Fruit fly (Drosophila melanogaster) whole organism, embryonic: ENCODE measurements around the gene EMC3.

ENCODE experiments used
- ATbp ChIP-seq: fragments of 200-800 bp; sonication (Bioruptor generic); optimal IDR thresholded peaks from 2 replicates; lab custom pipeline; 2017; ENCODE audit warnings: missing biosample characterization, mild to moderate bottlenecking, missing genetic modification characterization, missing genetic modification reagents
- Atf-2 ChIP-seq: fragments of 200-800 bp; sonication (Bioruptor generic); optimal IDR thresholded peaks from 2 replicates; lab custom pipeline; 2016; ENCODE audit warnings: missing biosample characterization, missing genetic modification characterization
- BEAF-32 ChIP-seq: fragments of 200-800 bp; sonication (Bioruptor generic); optimal IDR thresholded peaks from 3 replicates; lab custom pipeline; 2017; ENCODE audit warnings: missing biosample characterization, missing genetic modification characterization, mild to moderate bottlenecking, moderate library complexity, missing genetic modification reagents
- CG11723 ChIP-seq: fragments of 200-800 bp; sonication (Bioruptor generic); optimal IDR thresholded peaks from 2 replicates; lab custom pipeline; 2017; ENCODE audit warnings: missing biosample characterization, mild to moderate bottlenecking, missing genetic modification characterization
- CG14441 ChIP-seq: fragments of 200-800 bp; sonication (Bioruptor generic); IDR thresholded peaks from 2 replicates; pipeline ENCODE4 v1.3.6; 2022; ENCODE audit warnings: missing biosample characterization, missing genetic modification characterization
- CG14860 ChIP-seq: fragments of 200-800 bp; sonication (Bioruptor generic); IDR thresholded peaks from 3 replicates; pipeline ENCODE4 v1.3.6; 2022; ENCODE audit warnings: missing biosample characterization, missing genetic modification characterization; ENCODE audit not compliant: partially characterized antibody
- CG15696 ChIP-seq: fragments of 200-800 bp; sonication (Bioruptor generic); optimal IDR thresholded peaks from 2 replicates; lab custom pipeline; 2019; ENCODE audit warnings: missing biosample characterization, mild to moderate bottlenecking, missing genetic modification characterization, moderate library complexity
- CG17328 ChIP-seq: fragments of 200-800 bp; sonication (Bioruptor generic); IDR thresholded peaks from 2 replicates; pipeline ENCODE4 v1.3.6; 2022; ENCODE audit warnings: missing biosample characterization, missing genetic modification characterization
- CG2129 ChIP-seq: fragments of 200-800 bp; sonication (Bioruptor generic); IDR thresholded peaks from 2 replicates; pipeline ENCODE4 v1.3.6; 2022; ENCODE audit warnings: missing biosample characterization, missing genetic modification characterization; ENCODE audit not compliant: partially characterized antibody
- CG31224 ChIP-seq: fragments of 200-800 bp; sonication (Bioruptor generic); IDR thresholded peaks from 2 replicates; pipeline ENCODE4 v1.3.6; 2022; ENCODE audit warnings: missing biosample characterization, missing genetic modification characterization
- CG3407 ChIP-seq: fragments of 200-800 bp; sonication (Bioruptor generic); optimal IDR thresholded peaks from 2 replicates; lab custom pipeline; 2018; ENCODE audit warnings: missing biosample characterization, mild to moderate bottlenecking, missing genetic modification characterization
- CG4282 ChIP-seq: fragments of 200-800 bp; sonication (Bioruptor generic); optimal IDR thresholded peaks from 2 replicates; lab custom pipeline; 2016; ENCODE audit warnings: missing biosample characterization, missing genetic modification characterization
- CG6175 ChIP-seq: fragments of 200-800 bp; sonication (Bioruptor generic); IDR thresholded peaks from 3 replicates; pipeline ENCODE4 v1.3.6; 2022; ENCODE audit warnings: missing biosample characterization, missing genetic modification characterization
- CG7271 ChIP-seq: fragments of 200-800 bp; sonication (Bioruptor generic); optimal IDR thresholded peaks from 2 replicates; lab custom pipeline; 2018; ENCODE audit warnings: missing biosample characterization, mild to moderate bottlenecking, missing genetic modification characterization, moderate library complexity
- CG7372 ChIP-seq: fragments of 200-800 bp; sonication (Bioruptor generic); IDR thresholded peaks from 2 replicates; pipeline ENCODE4 v1.3.6; 2022; ENCODE audit warnings: missing biosample characterization, missing genetic modification characterization
- CG8478 ChIP-seq: fragments of >200 bp; optimal IDR thresholded peaks from 2 replicates; lab custom pipeline; 2018
- CkIIα-i1 ChIP-seq: fragments of 200-800 bp; sonication (Bioruptor generic); IDR thresholded peaks from 2 replicates; pipeline ENCODE4 v1.3.6; 2022; ENCODE audit warnings: missing biosample characterization, missing genetic modification characterization
- D19A ChIP-seq: fragments of 200-800 bp; optimal IDR thresholded peaks from 3 replicates; lab custom pipeline; 2019; ENCODE audit warnings: missing biosample characterization, mild to moderate bottlenecking, missing genetic modification characterization, moderate library complexity
- D19B ChIP-seq: fragments of 200-800 bp; sonication (Bioruptor generic); optimal IDR thresholded peaks from 2 replicates; lab custom pipeline; 2017; ENCODE audit warnings: missing biosample characterization, mild to moderate bottlenecking, missing genetic modification characterization
- Dp ChIP-seq: fragments of 200-800 bp; sonication (Bioruptor generic); optimal IDR thresholded peaks from 2 replicates; lab custom pipeline; 2018; ENCODE audit warnings: missing biosample characterization, mild to moderate bottlenecking, missing genetic modification characterization, moderate library complexity
- Fer2 ChIP-seq: fragments of 200-800 bp; sonication (Bioruptor generic); optimal IDR thresholded peaks from 2 replicates; lab custom pipeline; 2018; ENCODE audit warnings: missing biosample characterization, mild to moderate bottlenecking, missing genetic modification characterization, moderate library complexity
- HLH4C ChIP-seq: fragments of 200-800 bp; sonication (Bioruptor generic); IDR thresholded peaks from 3 replicates; pipeline ENCODE4 v1.3.6; 2022; ENCODE audit warnings: missing biosample characterization, missing genetic modification characterization; ENCODE audit not compliant: partially characterized antibody
- MTF-1 ChIP-seq: fragments of 200-800 bp; sonication (Bioruptor generic); optimal IDR thresholded peaks from 2 replicates; lab custom pipeline; 2018; ENCODE audit warnings: missing biosample characterization, mild to moderate bottlenecking, missing genetic modification characterization, borderline replicate concordance
- Mes4 ChIP-seq: fragments of 200-800 bp; sonication (Bioruptor generic); optimal IDR thresholded peaks from 2 replicates; lab custom pipeline; 2016; ENCODE audit warnings: missing biosample characterization, missing genetic modification characterization
- NFAT ChIP-seq: fragments of 200-800 bp; sonication (Bioruptor generic); IDR thresholded peaks from 2 replicates; pipeline ENCODE4 v1.3.6; 2022; ENCODE audit warnings: missing biosample characterization, missing genetic modification characterization
- Spps ChIP-seq: fragments of 200-800 bp; sonication (Bioruptor generic); optimal IDR thresholded peaks from 2 replicates; lab custom pipeline; 2018; ENCODE audit warnings: missing biosample characterization, mild to moderate bottlenecking, missing genetic modification characterization
- amos ChIP-seq: fragments of 200-800 bp; sonication (Bioruptor generic); IDR thresholded peaks from 2 replicates; pipeline ENCODE4 v1.3.6; 2022; ENCODE audit warnings: missing biosample characterization, missing genetic modification characterization; ENCODE audit not compliant: partially characterized antibody
- ap ChIP-seq: fragments of 200-800 bp; sonication (Bioruptor generic); IDR thresholded peaks from 2 replicates; pipeline ENCODE4 v1.3.6; 2022; ENCODE audit warnings: missing biosample characterization, missing genetic modification characterization
- cg ChIP-seq: fragments of 200-800 bp; sonication (Bioruptor generic); optimal IDR thresholded peaks from 3 replicates; lab custom pipeline; 2019; ENCODE audit warnings: missing biosample characterization, mild to moderate bottlenecking, missing genetic modification characterization, moderate library complexity
- cwo ChIP-seq: fragments of 200-800 bp; sonication (Bioruptor generic); optimal IDR thresholded peaks from 3 replicates; lab custom pipeline; 2017; ENCODE audit warnings: missing biosample characterization, missing genetic modification characterization, mild to moderate bottlenecking, moderate library complexity, missing genetic modification reagents
- danr ChIP-seq: fragments of 200-800 bp; sonication (Bioruptor generic); IDR thresholded peaks from 2 replicates; pipeline ENCODE4 v1.3.6; 2022; ENCODE audit warnings: missing biosample characterization, missing genetic modification characterization
- disco-r ChIP-seq: fragments of 200-800 bp; sonication (Bioruptor generic); optimal IDR thresholded peaks from 2 replicates; lab custom pipeline; 2016; ENCODE audit warnings: missing biosample characterization, missing genetic modification characterization
- dmrt99B ChIP-seq: fragments of 200-800 bp; sonication (Bioruptor generic); optimal IDR thresholded peaks from 2 replicates; lab custom pipeline; 2018; ENCODE audit warnings: missing biosample characterization, mild to moderate bottlenecking, missing genetic modification characterization, moderate library complexity
- ems ChIP-seq: fragments of 200-800 bp; sonication (Bioruptor generic); optimal IDR thresholded peaks from 3 replicates; lab custom pipeline; 2016; ENCODE audit warnings: missing biosample characterization, missing genetic modification characterization
- fd102C ChIP-seq: fragments of 200-800 bp; sonication (Bioruptor generic); optimal IDR thresholded peaks from 2 replicates; lab custom pipeline; 2018; ENCODE audit warnings: missing biosample characterization, mild to moderate bottlenecking, missing genetic modification characterization, moderate library complexity
- fu2 ChIP-seq: fragments of 200-800 bp; sonication (Bioruptor generic); optimal IDR thresholded peaks from 2 replicates; lab custom pipeline; 2016; ENCODE audit warnings: missing biosample characterization, missing genetic modification characterization
- gfzf ChIP-seq: fragments of 200-800 bp; sonication (Bioruptor generic); optimal IDR thresholded peaks from 2 replicates; lab custom pipeline; 2016; ENCODE audit warnings: missing biosample characterization, mild to moderate bottlenecking, missing genetic modification characterization, moderate library complexity
- gsb ChIP-seq: fragments of 200-800 bp; sonication (Bioruptor generic); IDR thresholded peaks from 2 replicates; pipeline ENCODE4 v1.3.6; 2022; ENCODE audit warnings: missing biosample characterization, missing genetic modification characterization
- hb ChIP-seq: fragments of 200-800 bp; sonication (Bioruptor generic); IDR thresholded peaks from 3 replicates; pipeline ENCODE4 v1.3.6; 2022; ENCODE audit warnings: missing biosample characterization, missing genetic modification characterization; ENCODE audit not compliant: partially characterized antibody
- ken ChIP-seq: fragments of 200-800 bp; sonication (Bioruptor generic); IDR thresholded peaks from 3 replicates; pipeline ENCODE4 v1.3.6; 2022; ENCODE audit warnings: missing biosample characterization, missing genetic modification characterization
- mirr ChIP-seq: fragments of 200-800 bp; sonication (Bioruptor generic); optimal IDR thresholded peaks from 3 replicates; lab custom pipeline; 2018; ENCODE audit warnings: missing biosample characterization, mild to moderate bottlenecking, missing genetic modification characterization
- nerfin-2 ChIP-seq: fragments of 200-800 bp; sonication (Bioruptor generic); IDR thresholded peaks from 2 replicates; pipeline ENCODE4 v1.3.6; 2022; ENCODE audit warnings: missing biosample characterization, missing genetic modification characterization; ENCODE audit not compliant: partially characterized antibody
- pita ChIP-seq: fragments of 200-800 bp; sonication (Bioruptor generic); optimal IDR thresholded peaks from 2 replicates; lab custom pipeline; 2017; ENCODE audit warnings: missing biosample characterization, mild to moderate bottlenecking, missing genetic modification characterization
- pnt ChIP-seq: fragments of 200-800 bp; sonication (Bioruptor generic); optimal IDR thresholded peaks from 3 replicates; lab custom pipeline; 2016; ENCODE audit warnings: missing biosample characterization, missing genetic modification characterization
- ranshi ChIP-seq: fragments of 200-800 bp; sonication (Bioruptor generic); IDR thresholded peaks from 2 replicates; pipeline ENCODE4 v1.3.6; 2022; ENCODE audit warnings: missing biosample characterization, missing genetic modification characterization
- scrt ChIP-seq: fragments of 200-800 bp; sonication (Bioruptor generic); optimal IDR thresholded peaks from 2 replicates; lab custom pipeline; 2018; ENCODE audit warnings: missing biosample characterization, mild to moderate bottlenecking, missing genetic modification characterization, moderate library complexity
- ssp ChIP-seq: fragments of 200-800 bp; sonication (Bioruptor generic); IDR thresholded peaks from 2 replicates; pipeline ENCODE4 v1.3.6; 2022; ENCODE audit warnings: missing biosample characterization, missing genetic modification characterization
- vnd ChIP-seq: fragments of 200-800 bp; sonication (Bioruptor generic); IDR thresholded peaks from 3 replicates; pipeline ENCODE4 v1.3.6; 2022; ENCODE audit warnings: missing biosample characterization, missing genetic modification characterization; ENCODE audit not compliant: partially characterized antibody
- yki ChIP-seq: fragments of >200 bp; optimal IDR thresholded peaks from 3 replicates; lab custom pipeline; 2018

Gene EMC3

DNA sequence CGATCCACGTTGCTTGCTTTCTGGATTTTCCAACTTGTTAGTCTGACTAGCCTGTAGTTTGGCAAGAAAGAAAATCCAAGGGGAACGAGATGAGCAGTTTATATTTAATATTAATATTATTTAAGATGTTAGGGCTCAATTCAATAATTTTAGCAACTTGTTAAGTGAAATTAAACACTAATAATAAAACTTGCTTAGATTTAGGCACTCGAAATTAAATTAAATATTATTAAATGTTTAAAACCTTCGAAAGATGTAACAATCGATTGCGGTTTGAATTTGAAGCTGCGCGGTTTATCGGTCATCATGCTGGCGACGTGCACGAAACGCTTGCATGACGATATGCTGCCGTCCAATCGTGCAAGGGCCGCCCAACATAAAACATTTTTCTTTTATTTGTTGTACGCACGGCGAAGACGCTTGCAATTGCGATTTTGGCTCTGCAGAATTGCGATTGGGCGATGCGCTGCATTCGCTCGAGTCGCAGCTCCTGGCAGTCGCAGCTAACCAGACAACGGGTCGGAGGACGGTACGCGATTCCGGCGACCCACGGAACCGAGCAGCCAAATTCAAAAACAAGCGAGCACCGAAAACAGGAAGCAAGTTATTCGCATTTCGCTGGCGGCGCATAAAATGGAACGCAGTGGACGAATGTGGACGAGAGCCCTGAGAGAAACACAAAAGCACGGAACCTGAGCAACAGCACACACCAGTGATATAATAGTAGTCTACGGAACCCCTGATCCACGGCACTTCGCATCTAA lies 5.0 kb upstream of the EMC3 start, which contains the start of the genes Vha16-5 and CG12299 (continued):
- peak; percentile 92 for TF ChIP-seq Dp
- TF ChIP-seq vnd (GFP tag; lab: Robert Waterston, UW): peak; percentile 80
- TF ChIP-seq mirr (GFP tag; lab: Kevin White, UChicago): peak; percentile 47
- peak; percentile 88 for TF ChIP-seq CG14441 (GFP tag; lab: Robert Waterston, UW)
- TF ChIP-seq MTF-1 (GFP tag; lab: Kevin White, UChicago): no peak
- TF ChIP-seq scrt (GFP tag; lab: Kevin White, UChicago): no peak
- TF ChIP-seq CG7372: peak; percentile 74
- no peak for TF ChIP-seq fd102C (GFP tag; lab: Kevin White, UChicago)
- TF ChIP-seq CG7271 (tag; lab: Kevin White, UChicago): no peak
- peak; percentile 87 for TF ChIP-seq ems (GFP tag; lab: Kevin White, UChicago)
- peak; percentile 69 for TF ChIP-seq BEAF-32 (GFP tag; lab: Kevin White, UChicago)
- peak; percentile 47 for TF ChIP-seq CG3407 (GFP tag; lab: Kevin White, UChicago)
- no peak for TF ChIP-seq D19A (tag; lab: Kevin White, UChicago)
- peak; percentile 64 for TF ChIP-seq CG31224 (GFP tag; lab: Robert Waterston, UW)
- TF ChIP-seq CG6175 (GFP tag; lab: Robert Waterston, UW): peak; percentile 76; the same call in 2 of the 3 replicates
- TF ChIP-seq fu2 (GFP tag; lab: Kevin White, UChicago): peak; percentile 83
- TF ChIP-seq pita (GFP tag; lab: Kevin White, UChicago): no peak
- peak; percentile 67 for TF ChIP-seq Mes4 (GFP tag; lab: Kevin White, UChicago)
- peak; percentile 98 for TF ChIP-seq ken
- TF ChIP-seq pnt (GFP tag; lab: Kevin White, UChicago): peak; percentile 79
- no peak for TF ChIP-seq Spps
- peak; percentile 93 for TF ChIP-seq CG17328 (GFP tag; lab: Robert Waterston, UW)
- TF ChIP-seq Atf-2 (GFP tag; lab: Kevin White, UChicago): peak; percentile 71
- TF ChIP-seq yki (lab: Kevin White, UChicago): no peak
- peak; percentile 96 for TF ChIP-seq NFAT (GFP tag; lab: Robert Waterston, UW)
- TF ChIP-seq CG11723 (GFP tag; lab: Kevin White, UChicago): peak; percentile 65
- TF ChIP-seq ATbp (GFP tag; lab: Kevin White, UChicago): no peak
- peak; percentile 82 for TF ChIP-seq disco-r (GFP tag; lab: Kevin White, UChicago)
- TF ChIP-seq danr (GFP tag; lab: Robert Waterston, UW): 0 out of 2 replicates have a peak, but pooled peaks have one; percentile 9
- TF ChIP-seq ap (GFP tag; lab: Robert Waterston, UW): peak; percentile 77
- TF ChIP-seq nerfin-2 (GFP tag; lab: Robert Waterston, UW): peak; percentile 85
- peak; percentile 30 for TF ChIP-seq gfzf (GFP tag; lab: Kevin White, UChicago)
- peak; percentile 76 for TF ChIP-seq ssp (GFP tag; lab: Robert Waterston, UW)
- TF ChIP-seq cg (GFP tag; lab: Kevin White, UChicago): no peak
- peak; percentile 84 for TF ChIP-seq hb (GFP tag; lab: Robert Waterston, UW)
- TF ChIP-seq amos: peak; percentile 88
- no peak for TF ChIP-seq D19B
- peak; percentile 88 for TF ChIP-seq CG15696 (tag; lab: Kevin White, UChicago)
- peak; percentile 82 for TF ChIP-seq ranshi (GFP tag; lab: Robert Waterston, UW)
- peak; percentile 93 for TF ChIP-seq CG4282 (GFP tag; lab: Kevin White, UChicago)
- peak; percentile 75 for TF ChIP-seq CG14860 (GFP tag; lab: Robert Waterston, UW)
- TF ChIP-seq CkIIα-i1 (GFP tag; lab: Robert Waterston, UW): 0 out of 2 replicates have a peak, but pooled peaks have one; percentile 10
- no peak for TF ChIP-seq CG8478 (lab: Kevin White, UChicago)
- no peak for TF ChIP-seq cwo
- TF ChIP-seq gsb (GFP tag; lab: Robert Waterston, UW): peak; percentile 73
- peak; percentile 85 for TF ChIP-seq HLH4C
- TF ChIP-seq Fer2 (tag; lab: Kevin White, UChicago): peak; percentile 48
- TF ChIP-seq dmrt99B: no peak
- peak; percentile 30; the same call in 1 of the 2 replicates for TF ChIP-seq CG2129 (GFP tag; lab: Robert Waterston, UW)
